Fruit fly (Drosophila melanogaster) whole organism, embryonic: Measurements from ENCODE around the gene REG.

Source experiments
- Antp ChIP-seq: fragments of 200-800 bp; sonication (Bioruptor generic); optimal IDR thresholded peaks from 3 replicates; lab custom pipeline; 2016; ENCODE audit warnings: missing biosample characterization, missing genetic modification characterization
- CG14965 ChIP-seq: fragments of 200-800 bp; sonication (Bioruptor generic); optimal IDR thresholded peaks from 2 replicates; lab custom pipeline; 2016; ENCODE audit warnings: missing biosample characterization, missing genetic modification characterization, borderline replicate concordance
- CG42726 ChIP-seq: fragments of 200-800 bp; sonication (Bioruptor generic); IDR thresholded peaks from 2 replicates; pipeline ENCODE4 v1.3.6; 2022; ENCODE audit warnings: missing biosample characterization, missing genetic modification characterization; ENCODE audit not compliant: partially characterized antibody
- CG5180 ChIP-seq: fragments of 200-800 bp; sonication (Bioruptor generic); optimal IDR thresholded peaks from 3 replicates; lab custom pipeline; 2017; ENCODE audit warnings: missing biosample characterization, missing genetic modification characterization, mild to moderate bottlenecking, moderate library complexity, missing genetic modification reagents
- Ets97D ChIP-seq: fragments of 200-800 bp; sonication (Bioruptor generic); optimal IDR thresholded peaks from 3 replicates; lab custom pipeline; 2016; ENCODE audit warnings: missing biosample characterization, missing genetic modification characterization
- HmgD ChIP-seq: fragments of 200-800 bp; sonication (Bioruptor generic); optimal IDR thresholded peaks from 3 replicates; lab custom pipeline; 2016; ENCODE audit warnings: missing biosample characterization, missing genetic modification characterization
- Ssrp ChIP-seq: fragments of 200-800 bp; sonication (Bioruptor generic); optimal IDR thresholded peaks from 2 replicates; lab custom pipeline; 2018; ENCODE audit warnings: missing biosample characterization, mild to moderate bottlenecking, missing genetic modification characterization, moderate library complexity
- ftz-f1 ChIP-seq: fragments of 200-800 bp; sonication (Bioruptor generic); optimal IDR thresholded peaks from 2 replicates; lab custom pipeline; 2016; ENCODE audit warnings: missing biosample characterization, missing genetic modification characterization
- ken ChIP-seq: fragments of 200-800 bp; sonication (Bioruptor generic); IDR thresholded peaks from 3 replicates; pipeline ENCODE4 v1.3.6; 2022; ENCODE audit warnings: missing biosample characterization, missing genetic modification characterization
- usp ChIP-seq: fragments of >200 bp; optimal IDR thresholded peaks from 2 replicates; lab custom pipeline; 2017; ENCODE audit warnings: missing biosample characterization, missing genetic modification characterization

dm6 chrX:13192239-13192638, 19.9 kb upstream of the REG start:
- TF ChIP-seq Ets97D (GFP tag; lab: Kevin White, UChicago) (no peak), Ssrp (no peak), CG5180 (GFP tag; lab: Kevin White, UChicago) (no peak), CG42726 (GFP tag; lab: Robert Waterston, UW) (no peak), HmgD (GFP tag; lab: Kevin White, UChicago) (no peak), usp (GFP tag; lab: Kevin White, UChicago) (no peak), Antp (no peak), ken (GFP tag; lab: Robert Waterston, UW) (no peak), CG14965 (no peak), ftz-f1 (GFP tag; lab: Kevin White, UChicago) (no peak)
